Worm (Caenorhabditis elegans): ENCODE data around the gene C53A5.2.

Gene C53A5.2

ce11 chrV:14523105-14523504, at the start of gene C53A5.2:
TSS of gene C53A5.2 (minus strand) at chrV:14523205.
- TF ChIP-seq nhr-48 (tag; optimal IDR thresholded peaks at IDR 0.05) (no peak), dpl-1 (GFP tag; optimal IDR thresholded peaks at IDR 0.05) (no peak), ZK337.2 (GFP tag; IDR thresholded peaks at IDR 0.05) (no peak), T26A8.4 (GFP tag; IDR thresholded peaks at IDR 0.05) (no peak), ama-1 (optimal IDR thresholded peaks at IDR 0.05) (no peak), lin-39 (tag; optimal IDR thresholded peaks at IDR 0.05) (no peak), snpc-1.2 (GFP tag; IDR thresholded peaks at IDR 0.05) (no peak), F49E8.2 (tag; optimal IDR thresholded peaks at IDR 0.05; ENCODE audit: borderline replicate concordance) (no peak), pha-4 (GFP tag; IDR thresholded peaks at IDR 0.05) (no peak), pha-4 (tag; optimal IDR thresholded peaks at IDR 0.05) (no peak), nhr-28 (tag; optimal IDR thresholded peaks at IDR 0.05) (no peak), mep-1 (tag; optimal IDR thresholded peaks at IDR 0.05) (no peak), hlh-30 (tag; optimal IDR thresholded peaks at IDR 0.05; ENCODE audit: insufficient read depth) (no peak), attf-4 (tag; optimal IDR thresholded peaks at IDR 0.05) (no peak), dmd-9 (GFP tag; IDR thresholded peaks at IDR 0.05) (no peak)

ce11 chrV:14562589-14562988, 39.6 kb upstream of the C53A5.2 start, which contains the start of gene C53A5.11:
TSS of gene C53A5.11 (plus strand) at chrV:14562889.
- no peak for TF ChIP-seq hlh-30 (tag; optimal IDR thresholded peaks at IDR 0.05; ENCODE audit: insufficient read depth)
- TF ChIP-seq daf-8 (GFP tag; IDR thresholded peaks at IDR 0.05), result no peak
- no peak for TF ChIP-seq gei-8 (GFP tag; optimal IDR thresholded peaks at IDR 0.05)
- TF ChIP-seq nhr-11 (tag; optimal IDR thresholded peaks at IDR 0.05), result no peak
- TF ChIP-seq egl-27 (tag; optimal IDR thresholded peaks at IDR 0.05), result no peak
- TF ChIP-seq saeg-2 (GFP tag; IDR thresholded peaks at IDR 0.05), result no peak
- TF ChIP-seq mxl-2 (GFP tag; conservative IDR thresholded peaks at IDR 0.05), result no peak
- no peak for TF ChIP-seq T20F7.1 (GFP tag; optimal IDR thresholded peaks at IDR 0.05)
- TF ChIP-seq daf-16 (GFP tag; optimal IDR thresholded peaks at IDR 0.05), result no peak
- TF ChIP-seq daf-16 (tag; optimal IDR thresholded peaks at IDR 0.05), result no peak

- TF ChIP-seq daf-8 (GFP tag; IDR thresholded peaks at IDR 0.05), result no peak
- TF ChIP-seq lin-13 (GFP tag; optimal IDR thresholded peaks at IDR 0.05), result no peak
- no peak for TF ChIP-seq dmd-9 (GFP tag; IDR thresholded peaks at IDR 0.05)
- TF ChIP-seq rbr-2 (tag; optimal IDR thresholded peaks at IDR 0.05), result no peak
- no peak for TF ChIP-seq nhr-48 (tag; optimal IDR thresholded peaks at IDR 0.05)
- no peak for TF ChIP-seq D1046.2 (GFP tag; IDR thresholded peaks at IDR 0.05)
- TF ChIP-seq gei-8 (GFP tag; optimal IDR thresholded peaks at IDR 0.05), result no peak
- TF ChIP-seq F26F4.8 (GFP tag; conservative IDR thresholded peaks at IDR 0.05), result no peak
- no peak for TF ChIP-seq Y5F2A.4 (GFP tag; optimal IDR thresholded peaks at IDR 0.05)
- TF ChIP-seq dpl-1 (GFP tag; optimal IDR thresholded peaks at IDR 0.05), result no peak
- no peak for TF ChIP-seq spr-3 (GFP tag; optimal IDR thresholded peaks at IDR 0.05)
- TF ChIP-seq dve-1 (tag; optimal IDR thresholded peaks at IDR 0.05; ENCODE audit: insufficient read depth), result no peak
- TF ChIP-seq F37D6.2 (tag; optimal IDR thresholded peaks at IDR 0.05), result no peak
- TF ChIP-seq lin-38 (GFP tag; IDR thresholded peaks at IDR 0.05), result no peak
Measured at ce11 chrV:14559312-14559711, 36.3 kb upstream of the C53A5.2 start, which contains the start of gene srt-32. TSS of gene srt-32 (plus strand) at chrV:14559612.

ce11 chrV:14558757-14559156, 35.8 kb upstream of the C53A5.2 start, which contains the start of gene C53A5.9:
TSS of gene C53A5.9 (minus strand) at chrV:14558857.
- TF ChIP-seq vab-7 (GFP tag; IDR thresholded peaks at IDR 0.05) (no peak), nhr-28 (tag; optimal IDR thresholded peaks at IDR 0.05) (no peak), spr-1 (tag; optimal IDR thresholded peaks at IDR 0.05) (no peak), lim-7 (GFP tag; IDR thresholded peaks at IDR 0.05) (no peak), lin-38 (GFP tag; IDR thresholded peaks at IDR 0.05) (no peak)

All from whole organism, L4 larva.